Worm (Caenorhabditis elegans): ENCODE measurements around the gene F44E2.6.

The F44E2.6 gene

DNA sequence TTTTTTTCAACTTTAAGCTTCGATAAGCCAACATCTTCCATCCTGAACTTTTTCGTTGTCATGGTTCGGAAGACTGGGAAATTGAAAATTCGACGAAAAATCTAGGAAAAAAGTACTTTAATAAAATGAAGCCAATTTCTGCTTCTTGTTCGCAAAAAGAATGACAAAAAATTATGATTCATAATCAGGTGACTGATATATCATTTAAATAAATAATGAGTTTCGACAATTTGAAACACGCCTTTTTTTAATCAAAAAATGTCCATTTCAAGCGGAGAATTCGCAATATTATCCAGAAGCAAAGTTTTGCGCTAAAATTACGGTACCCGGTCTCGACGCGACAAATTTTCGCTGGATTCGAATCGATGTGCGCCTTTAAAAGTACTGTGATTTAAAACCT is at the start of gene F44E2.6:
Gene F44E2.6, minus strand, starts transcription at position 101 of the 400 bp plus-strand sequence.
- TF ChIP-seq vab-7 (GFP tag; IDR thresholded peaks at IDR 0.05), result no peak
- TF ChIP-seq tra-1 (GFP tag; IDR thresholded peaks at IDR 0.05), result no peak
- TF ChIP-seq F26F4.8 (GFP tag; conservative IDR thresholded peaks at IDR 0.05), result no peak
- no peak for TF ChIP-seq aly-2 (tag; optimal IDR thresholded peaks at IDR 0.05)
- TF ChIP-seq nhr-25 (tag; optimal IDR thresholded peaks at IDR 0.05; ENCODE audit: borderline replicate concordance, insufficient read depth), result no peak
- TF ChIP-seq cey-2 (tag; optimal IDR thresholded peaks at IDR 0.05; ENCODE audit: borderline replicate concordance, insufficient read depth), result no peak
- TF ChIP-seq nhr-76 (tag; optimal IDR thresholded peaks at IDR 0.05), result no peak
- no peak for TF ChIP-seq nhr-11 (tag; optimal IDR thresholded peaks at IDR 0.05)
- no peak for TF ChIP-seq nhr-42 (GFP tag; IDR thresholded peaks at IDR 0.05)
- TF ChIP-seq daf-16 (GFP tag; optimal IDR thresholded peaks at IDR 0.05), result no peak
- no peak for TF ChIP-seq daf-16 (tag; optimal IDR thresholded peaks at IDR 0.05)
- TF ChIP-seq zip-11 (GFP tag; IDR thresholded peaks at IDR 0.05), result no peak
- TF ChIP-seq unc-130 (GFP tag; optimal IDR thresholded peaks at IDR 0.05), result no peak

DNA sequence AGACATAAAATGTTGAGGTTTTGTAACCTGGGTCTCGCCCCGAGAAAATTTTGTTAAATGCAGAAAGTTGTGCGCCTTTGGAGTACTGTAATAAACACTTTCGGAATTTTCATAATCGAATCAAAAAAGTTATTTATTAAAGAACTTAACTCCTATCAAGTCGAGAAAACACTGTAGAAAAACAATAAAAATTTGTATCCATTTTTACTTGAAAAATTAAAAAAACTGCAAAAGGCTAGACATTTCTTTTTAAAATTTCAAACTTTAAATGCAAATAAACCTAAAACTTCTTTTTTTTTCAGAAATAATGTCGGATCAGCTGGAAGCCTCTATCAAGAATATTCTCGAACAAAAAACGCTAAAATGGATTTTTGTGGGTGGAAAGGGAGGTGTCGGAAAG is 49.8 kb upstream of the F44E2.6 start, which contains the start of gene asna-1:
Gene asna-1, plus strand, starts transcription at position 301 of the 400 bp plus-strand sequence.
- TF ChIP-seq mes-2 (tag; optimal IDR thresholded peaks at IDR 0.05; ENCODE audit: poor library complexity, severe bottlenecking) (no peak), R02D3.7 (tag; optimal IDR thresholded peaks at IDR 0.05) (no peak), aha-1 (tag) (no peak), ctbp-1 (GFP tag; IDR thresholded peaks at IDR 0.05) (no peak), F44E2.7 (GFP tag; IDR thresholded peaks at IDR 0.05) (no peak), zfp-2 (tag; optimal IDR thresholded peaks at IDR 0.05) (no peak), ztf-7 (tag; optimal IDR thresholded peaks at IDR 0.05) (no peak), hif-1 (tag; optimal IDR thresholded peaks at IDR 0.05) (no peak), ceh-44 (GFP tag; IDR thresholded peaks at IDR 0.05) (no peak), nhr-6 (tag; optimal IDR thresholded peaks at IDR 0.05) (no peak), skn-1 (tag; optimal IDR thresholded peaks at IDR 0.05) (no peak), duxl-1 (tag; optimal IDR thresholded peaks at IDR 0.05; ENCODE audit: poor library complexity) (no peak), egl-43 (GFP tag; IDR thresholded peaks at IDR 0.05) (no peak), ceh-32 (tag; optimal IDR thresholded peaks at IDR 0.05; ENCODE audit: poor library complexity) (no peak), nhr-111 (GFP tag; optimal IDR thresholded peaks at IDR 0.05) (no peak), set-16 (GFP tag; IDR thresholded peaks at IDR 0.05) (no peak), zfp-3 (GFP tag; conservative IDR thresholded peaks at IDR 0.05) (no peak), dmd-9 (GFP tag; IDR thresholded peaks at IDR 0.05) (no peak), hlh-30 (tag; optimal IDR thresholded peaks at IDR 0.05; ENCODE audit: insufficient read depth) (no peak)

DNA sequence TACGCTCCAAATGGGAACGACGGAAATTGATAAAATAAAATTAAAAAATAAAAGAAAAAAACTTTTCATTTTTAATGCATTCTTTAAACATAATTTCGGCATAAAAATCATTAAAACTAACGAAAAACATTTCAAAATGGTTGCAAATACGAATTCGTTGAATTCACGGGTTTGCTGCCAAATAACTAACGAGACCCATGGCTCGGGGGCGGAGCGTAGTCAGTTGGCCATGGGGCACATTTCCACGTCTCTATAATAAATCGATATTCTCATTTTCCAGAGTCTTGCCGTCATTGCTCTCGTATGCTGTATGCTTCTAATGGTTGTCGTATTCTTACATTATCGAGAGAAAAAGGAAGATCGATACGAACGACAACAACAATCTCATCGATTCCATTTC is 48.5 kb upstream of the F44E2.6 start, which contains the start of gene ZK637.4:
Gene ZK637.4, plus strand, starts transcription at position 301 of the 400 bp plus-strand sequence.
- TF ChIP-seq spr-1 (tag; optimal IDR thresholded peaks at IDR 0.05) (no peak), D1046.2 (GFP tag; IDR thresholded peaks at IDR 0.05) (no peak), nhr-237 (tag; optimal IDR thresholded peaks at IDR 0.05) (no peak)

DNA sequence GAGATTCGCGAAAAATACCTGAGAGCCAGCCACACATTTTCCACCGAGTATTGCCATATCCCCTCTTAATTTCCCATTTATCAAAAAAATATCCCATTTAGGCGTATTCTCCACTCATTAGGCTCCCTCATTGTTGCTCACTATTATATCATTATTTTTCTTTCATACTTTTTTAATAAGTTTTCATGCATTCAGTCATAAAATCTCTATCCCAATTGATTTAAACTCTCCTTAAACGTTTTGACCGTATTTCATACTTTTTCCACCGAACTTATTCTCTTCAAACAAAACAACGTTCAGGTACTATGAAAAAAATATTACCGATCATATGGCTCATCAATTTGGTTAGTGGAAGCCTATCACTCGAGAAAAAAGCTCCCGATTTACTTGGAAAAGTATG is 44.9 kb upstream of the F44E2.6 start, which contains the start of gene lnkn-1:
Gene lnkn-1, plus strand, starts transcription at position 301 of the 400 bp plus-strand sequence.
- TF ChIP-seq set-16 (GFP tag; IDR thresholded peaks at IDR 0.05), result no peak
- no peak for TF ChIP-seq fos-1 (tag; optimal IDR thresholded peaks at IDR 0.05)
- TF ChIP-seq rbr-2 (tag; optimal IDR thresholded peaks at IDR 0.05), result no peak
- no peak for TF ChIP-seq snpc-4 (tag; optimal IDR thresholded peaks at IDR 0.05)
- TF ChIP-seq zfp-2 (tag; optimal IDR thresholded peaks at IDR 0.05), result no peak
- no peak for TF ChIP-seq daf-19 (GFP tag; conservative IDR thresholded peaks at IDR 0.05)
- TF ChIP-seq snpc-1.2 (GFP tag; IDR thresholded peaks at IDR 0.05), result no peak
- no peak for TF ChIP-seq spr-3 (GFP tag; optimal IDR thresholded peaks at IDR 0.05)
- TF ChIP-seq F37D6.2 (tag; optimal IDR thresholded peaks at IDR 0.05), result no peak
- no peak for TF ChIP-seq unc-39 (tag; optimal IDR thresholded peaks at IDR 0.05)

Measured in whole organism, L4 larva.